Worm (Caenorhabditis elegans) whole organism, young adult: ENCODE results near the gene T12E12.6.

Source experiments
- B0336.3 ChIP-seq: fragments of 200-800 bp; sonication (Bioruptor generic); IDR thresholded peaks from 2 replicates; pipeline ENCODE4 v1.3.6; 2022; ENCODE audit warnings: missing genetic modification characterization, missing compliant biosample characterization
- F33H1.4 ChIP-seq: fragments of 200-800 bp; sonication (Bioruptor generic); IDR thresholded peaks from 2 replicates; pipeline ENCODE4 v1.3.6; 2022; ENCODE audit warnings: missing genetic modification reagents, missing genetic modification characterization, missing compliant biosample characterization
- F49E8.2 ChIP-seq: sonication (generic microtip); optimal IDR thresholded peaks from 3 replicates; lab custom pipeline; 2017; ENCODE audit warnings: missing genetic modification characterization, mild to moderate bottlenecking, missing compliant biosample characterization, antibody characterized with exemption, moderate library complexity; ENCODE audit not compliant: insufficient read depth
- F57A8.1 ChIP-seq: fragments of 200-800 bp; sonication (Bioruptor generic); optimal IDR thresholded peaks from 2 replicates; lab custom pipeline; 2018; ENCODE audit warnings: mild to moderate bottlenecking, missing genetic modification characterization, moderate library complexity, missing compliant biosample characterization
- K12H6.12 ChIP-seq: fragments of 200-800 bp; sonication (Bioruptor generic); optimal IDR thresholded peaks from 2 replicates; lab custom pipeline; 2018; ENCODE audit warnings: mild to moderate bottlenecking, missing genetic modification characterization, missing compliant biosample characterization
- Y53F4B.3 ChIP-seq: fragments of 200-800 bp; sonication (Bioruptor generic); IDR thresholded peaks from 2 replicates; pipeline ENCODE4 v1.3.6; 2022; ENCODE audit warnings: missing genetic modification reagents, missing genetic modification characterization, missing compliant biosample characterization
- Y53G8AR.9 ChIP-seq: fragments of 200-800 bp; sonication (Bioruptor generic); conservative IDR thresholded peaks from 2 replicates; pipeline ENCODE4 v1.3.6; 2022; ENCODE audit warnings: missing genetic modification reagents, missing genetic modification characterization, missing compliant biosample characterization
- Y79H2A.3 ChIP-seq: fragments of 200-800 bp; sonication (Bioruptor generic); conservative IDR thresholded peaks from 2 replicates; pipeline ENCODE4 v1.3.6; 2022; ENCODE audit warnings: missing genetic modification reagents, missing genetic modification characterization, missing compliant biosample characterization
- aptf-2 ChIP-seq: fragments of 200-800 bp; sonication (Bioruptor generic); conservative IDR thresholded peaks from 2 replicates; pipeline ENCODE4 v1.3.6; 2022; ENCODE audit warnings: missing genetic modification reagents, missing genetic modification characterization, missing compliant biosample characterization
- aptf-3 ChIP-seq: fragments of 200-800 bp; sonication (Bioruptor generic); IDR thresholded peaks from 2 replicates; pipeline ENCODE4 v1.3.6; 2022; ENCODE audit warnings: missing genetic modification characterization, missing compliant biosample characterization
- atf-7 ChIP-seq: sonication (generic microtip); optimal IDR thresholded peaks from 2 replicates; lab custom pipeline; 2017; ENCODE audit warnings: mild to moderate bottlenecking, missing genetic modification characterization, missing compliant biosample characterization
- athp-1 ChIP-seq: sonication (generic microtip); optimal IDR thresholded peaks from 2 replicates; lab custom pipeline; 2017; ENCODE audit warnings: mild to moderate bottlenecking, missing genetic modification characterization, missing compliant biosample characterization
- ccch-3 ChIP-seq: fragments of 200-800 bp; sonication (Bioruptor generic); optimal IDR thresholded peaks from 2 replicates; lab custom pipeline; 2018; ENCODE audit warnings: mild to moderate bottlenecking, missing genetic modification characterization, missing compliant biosample characterization
- ceh-27 ChIP-seq: fragments of 200-800 bp; sonication (Bioruptor generic); optimal IDR thresholded peaks from 2 replicates; lab custom pipeline; 2018; ENCODE audit warnings: mild to moderate bottlenecking, missing genetic modification characterization, moderate library complexity, missing compliant biosample characterization
- ceh-58 ChIP-seq: fragments of 200-800 bp; sonication (Bioruptor generic); IDR thresholded peaks from 2 replicates; pipeline ENCODE4 v1.3.6; 2022; ENCODE audit warnings: missing genetic modification characterization, missing compliant biosample characterization
- chd-7 ChIP-seq: sonication (generic microtip); optimal IDR thresholded peaks from 2 replicates; lab custom pipeline; 2016; ENCODE audit warnings: mild to moderate bottlenecking, missing genetic modification characterization, moderate library complexity, missing compliant biosample characterization
- dox-1 ChIP-seq: fragments of 200-800 bp; sonication (Bioruptor generic); IDR thresholded peaks from 2 replicates; pipeline ENCODE4 v1.3.6; 2022; ENCODE audit warnings: missing genetic modification reagents, missing genetic modification characterization, missing compliant biosample characterization
- ekl-4 ChIP-seq: fragments of 200-800 bp; sonication (Bioruptor generic); IDR thresholded peaks from 2 replicates; pipeline ENCODE4 v1.3.6; 2022; ENCODE audit warnings: missing genetic modification reagents, missing genetic modification characterization, missing compliant biosample characterization
- fkh-3 ChIP-seq: sonication (generic microtip); optimal IDR thresholded peaks from 2 replicates; lab custom pipeline; 2016; ENCODE audit warnings: mild to moderate bottlenecking, missing genetic modification characterization, missing compliant biosample characterization
- hmg-1.2 ChIP-seq: fragments of 200-800 bp; sonication (Bioruptor generic); IDR thresholded peaks from 2 replicates; pipeline ENCODE4 v1.3.6; 2022; ENCODE audit warnings: missing genetic modification reagents, missing genetic modification characterization, missing compliant biosample characterization
- hrde-1 ChIP-seq: sonication (generic microtip); optimal IDR thresholded peaks from 2 replicates; lab custom pipeline; 2016; ENCODE audit warnings: missing genetic modification characterization, mild to moderate bottlenecking, missing compliant biosample characterization, moderate library complexity, missing genotype, missing genetic modification reagents, borderline replicate concordance
- hsf-1 ChIP-seq: fragments of 200-800 bp; sonication (Bioruptor generic); IDR thresholded peaks from 2 replicates; pipeline ENCODE4 v1.3.6; 2022; ENCODE audit warnings: missing genetic modification reagents, missing genetic modification characterization, missing compliant biosample characterization
- lag-1 ChIP-seq: fragments of 200-800 bp; sonication (Bioruptor generic); IDR thresholded peaks from 2 replicates; pipeline ENCODE4 v1.3.6; 2022; ENCODE audit warnings: missing genetic modification reagents, missing genetic modification characterization, missing compliant biosample characterization
- lin-54 ChIP-seq: fragments of 200-800 bp; sonication (Bioruptor generic); optimal IDR thresholded peaks from 2 replicates; lab custom pipeline; 2018; ENCODE audit warnings: mild to moderate bottlenecking, missing genetic modification characterization, missing compliant biosample characterization
- lir-1 ChIP-seq: fragments of 200-800 bp; sonication (Bioruptor generic); conservative IDR thresholded peaks from 2 replicates; pipeline ENCODE4 v1.3.6; 2022; ENCODE audit warnings: missing genetic modification reagents, missing genetic modification characterization, missing compliant biosample characterization
- madf-3 ChIP-seq: fragments of 200-800 bp; sonication (Bioruptor generic); IDR thresholded peaks from 2 replicates; pipeline ENCODE4 v1.3.6; 2022; ENCODE audit warnings: missing genetic modification reagents, missing genetic modification characterization, missing compliant biosample characterization
- madf-6 ChIP-seq: fragments of 200-800 bp; sonication (Bioruptor generic); IDR thresholded peaks from 2 replicates; pipeline ENCODE4 v1.3.6; 2022; ENCODE audit warnings: missing genetic modification reagents, missing genetic modification characterization, missing compliant biosample characterization
- mcd-1 ChIP-seq: fragments of 200-800 bp; sonication (Bioruptor generic); IDR thresholded peaks from 2 replicates; pipeline ENCODE4 v1.3.6; 2022; ENCODE audit warnings: missing genetic modification reagents, missing genetic modification characterization, missing compliant biosample characterization
- nfya-2 ChIP-seq: fragments of 200-800 bp; sonication (Bioruptor generic); IDR thresholded peaks from 2 replicates; pipeline ENCODE4 v1.3.6; 2022; ENCODE audit warnings: missing genetic modification reagents, missing genetic modification characterization, missing compliant biosample characterization
- nfyb-1 ChIP-seq: fragments of 200-800 bp; sonication (Bioruptor generic); IDR thresholded peaks from 2 replicates; pipeline ENCODE4 v1.3.6; 2022; ENCODE audit warnings: missing genetic modification reagents, missing genetic modification characterization, missing compliant biosample characterization
- nhr-27 ChIP-seq: fragments of 200-800 bp; sonication (Bioruptor generic); optimal IDR thresholded peaks from 2 replicates; lab custom pipeline; 2018; ENCODE audit warnings: mild to moderate bottlenecking, missing genetic modification characterization, moderate library complexity, missing compliant biosample characterization
- nhr-80 ChIP-seq: sonication (generic microtip); optimal IDR thresholded peaks from 2 replicates; lab custom pipeline; 2016; ENCODE audit warnings: missing genetic modification characterization, missing compliant biosample characterization
- pha-4 ChIP-seq: fragments of 150-350 bp; sonication (generic microtip); optimal IDR thresholded peaks from 2 replicates; lab custom pipeline; 2014; ENCODE audit warnings: missing biosample characterization, missing genetic modification reagents, missing genetic modification characterization
- snpc-1.3 ChIP-seq: sonication (generic microtip); optimal IDR thresholded peaks from 2 replicates; lab custom pipeline; 2017; ENCODE audit warnings: missing genetic modification characterization, mild to moderate bottlenecking, missing compliant biosample characterization, antibody characterized with exemption, moderate library complexity, missing genotype, missing genetic modification reagents; ENCODE audit not compliant: insufficient read depth
- snpc-3.4 ChIP-seq: sonication (generic microtip); optimal IDR thresholded peaks from 2 replicates; lab custom pipeline; 2017; ENCODE audit warnings: missing genetic modification characterization, mild to moderate bottlenecking, missing compliant biosample characterization, antibody characterized with exemption, moderate library complexity, missing genotype, missing genetic modification reagents
- snpc-4 ChIP-seq, 5 experiments: fragments of 150-350 bp in 1 of 5; sonication (generic microtip) in 4 of 5; optimal IDR thresholded peaks; 2 replicates each; lab custom pipeline; 2014 to 2018; ENCODE audit warnings: missing genetic modification characterization in 5 of 5, missing biosample characterization in 3 of 5, antibody characterized with exemption in 2 of 5, mild to moderate bottlenecking in 2 of 5, missing compliant biosample characterization in 2 of 5, missing genotype in 2 of 5, moderate library complexity in 2 of 5, missing genetic modification reagents in 1 of 5
- tbp1 ChIP-seq: fragments of 200-800 bp; sonication (Bioruptor generic); optimal IDR thresholded peaks from 2 replicates; lab custom pipeline; 2018; ENCODE audit warnings: mild to moderate bottlenecking, missing genetic modification characterization, missing compliant biosample characterization
- tlf-1 ChIP-seq: fragments of 200-800 bp; sonication (Bioruptor generic); optimal IDR thresholded peaks from 2 replicates; lab custom pipeline; 2018; ENCODE audit warnings: mild to moderate bottlenecking, missing genetic modification characterization, missing compliant biosample characterization
- xnd-1 ChIP-seq: sonication (generic microtip); optimal IDR thresholded peaks from 2 replicates; lab custom pipeline; 2016; ENCODE audit warnings: missing genotype, missing genetic modification reagents, missing genetic modification characterization, missing compliant biosample characterization
- zfh-2 ChIP-seq: fragments of 200-800 bp; sonication (Bioruptor generic); conservative IDR thresholded peaks from 2 replicates; pipeline ENCODE4 v1.3.6; 2022; ENCODE audit warnings: missing genetic modification reagents, missing genetic modification characterization, missing compliant biosample characterization
- ztf-18 ChIP-seq: sonication (generic microtip); optimal IDR thresholded peaks from 2 replicates; lab custom pipeline; 2016; ENCODE audit warnings: missing genotype, mild to moderate bottlenecking, missing genetic modification characterization, missing compliant biosample characterization
- ztf-26 ChIP-seq: sonication (generic microtip); optimal IDR thresholded peaks from 2 replicates; lab custom pipeline; 2017; ENCODE audit warnings: missing genetic modification characterization, missing compliant biosample characterization
- ztf-3 ChIP-seq: fragments of 200-800 bp; sonication (Bioruptor generic); optimal IDR thresholded peaks from 2 replicates; lab custom pipeline; 2018; ENCODE audit warnings: mild to moderate bottlenecking, missing genetic modification characterization, missing compliant biosample characterization

The T12E12.6 gene

ce11 chrIV:5548843-5549242 lies 25.1 kb downstream of the T12E12.6 start (continued):
- TF ChIP-seq tbp1 (GFP tag; lab: Kevin White, UChicago) = no peak
- TF ChIP-seq ceh-27 = peak; percentile 20
- TF ChIP-seq fkh-3 = no peak
- no peak for TF ChIP-seq nfyb-1 (GFP tag; lab: Robert Waterston, UW)
- no peak for TF ChIP-seq F33H1.4
- no peak for TF ChIP-seq nfya-2 (GFP tag; lab: Robert Waterston, UW)
- TF ChIP-seq mcd-1 = 0 out of 2 replicates have a peak, but pooled peaks have one; percentile 24
- peak; percentile 12 for TF ChIP-seq ztf-26 (tag; lab: Kevin White, UChicago)
- no peak for TF ChIP-seq ekl-4
- TF ChIP-seq lag-1 (GFP tag; lab: Robert Waterston, UW) = no peak
- TF ChIP-seq dox-1 = peak; percentile 85
- TF ChIP-seq lin-54 (GFP tag; lab: Kevin White, UChicago) = no peak
- no peak for TF ChIP-seq zfh-2 (GFP tag; lab: Robert Waterston, UW)

- TF ChIP-seq F49E8.2 (tag; lab: Kevin White, UChicago) = peak; percentile 67
- no peak for TF ChIP-seq ztf-3 (GFP tag; lab: Kevin White, UChicago)
- no peak for TF ChIP-seq Y53F4B.3 (GFP tag; lab: Robert Waterston, UW)
- peak; percentile 11; the same call in 1 of the 2 replicates for TF ChIP-seq hmg-1.2 (GFP tag; lab: Robert Waterston, UW)
- no peak for TF ChIP-seq ccch-3 (GFP tag; lab: Kevin White, UChicago)
- TF ChIP-seq Y79H2A.3 (GFP tag; lab: Robert Waterston, UW) = 0 out of 2 replicates have a peak, but pooled peaks have one; percentile 7
- TF ChIP-seq K12H6.12 (tag; lab: Kevin White, UChicago) = no peak
- no peak for TF ChIP-seq snpc-1.3 (tag; lab: Kevin White, UChicago)
- TF ChIP-seq athp-1 (tag; lab: Kevin White, UChicago) = peak; percentile 34
- no peak for TF ChIP-seq tbp1 (GFP tag; lab: Kevin White, UChicago)
- peak; percentile 45; the same call in 1 of the 2 replicates for TF ChIP-seq B0336.3 (GFP tag; lab: Robert Waterston, UW)
- TF ChIP-seq aptf-2 (GFP tag; lab: Robert Waterston, UW) = no peak
- TF ChIP-seq ekl-4 = 0 out of 2 replicates have a peak, but pooled peaks have one; percentile 58
- no peak for TF ChIP-seq lir-1
- TF ChIP-seq Y53G8AR.9 = no peak
- peak; percentile 54; the same call in 1 of the 2 replicates for TF ChIP-seq hsf-1 (GFP tag; lab: Robert Waterston, UW)
- peak; percentile 86 for TF ChIP-seq nhr-27 (tag; lab: Kevin White, UChicago)
- no peak for TF ChIP-seq xnd-1 (tag; lab: Kevin White, UChicago)
- TF ChIP-seq tlf-1 (GFP tag; lab: Kevin White, UChicago) = peak; percentile 24
- TF ChIP-seq ceh-58 (GFP tag; lab: Robert Waterston, UW) = no peak
- no peak for TF ChIP-seq lag-1 (GFP tag; lab: Robert Waterston, UW)
- peak; percentile 43 for TF ChIP-seq chd-7 (tag; lab: Kevin White, UChicago)
- TF ChIP-seq ztf-26 (tag; lab: Kevin White, UChicago) = no peak
- TF ChIP-seq madf-6 (GFP tag; lab: Robert Waterston, UW) = peak; percentile 25; the same call in 1 of the 2 replicates
- TF ChIP-seq ztf-18 (tag; lab: Kevin White, UChicago) = peak; percentile 4
- no peak for TF ChIP-seq lin-54 (GFP tag; lab: Kevin White, UChicago)
- peak; percentile 46; the same call in 1 of the 2 replicates for TF ChIP-seq madf-3
- 0 out of 2 replicates have a peak, but pooled peaks have one; percentile 19 for TF ChIP-seq aptf-3 (GFP tag; lab: Robert Waterston, UW)
- TF ChIP-seq snpc-3.4 (tag; lab: Kevin White, UChicago) = peak; percentile 25
- no peak for TF ChIP-seq nhr-80 (tag; lab: Kevin White, UChicago)
- peak; percentile 46 for TF ChIP-seq atf-7 (tag; lab: Kevin White, UChicago)
- TF ChIP-seq hrde-1 (tag; lab: Kevin White, UChicago) = peak; percentile 65
- TF ChIP-seq F57A8.1 = no peak
- TF ChIP-seq snpc-4 (GFP tag; optimal IDR thresholded peaks at IDR 0.05; lab: Kevin White, UChicago) = peak; percentile 68
- TF ChIP-seq snpc-4 (tag; optimal IDR thresholded peaks at IDR 0.05; lab: Kevin White, UChicago) = peak in 1 of 4 experiments; percentile 81
- no peak for TF ChIP-seq pha-4 (tag; lab: Kevin White, UChicago)
Observed at ce11 chrIV:5544609-5545214, 29.2 kb downstream of the T12E12.6 start, which contains the start of gene cec-6. Gene cec-6 (plus strand): TSS chrIV:5544860.
